Worm (Caenorhabditis elegans): Measurements from ENCODE around the gene srv-29.
A peak's percentile ranks its signal among the peaks of the same experiment; 100 is the strongest.

The srv-29 gene

ce11 chrIV:6221878-6222277, 44.5 kb downstream of the srv-29 start, which contains the start of gene C49A9.3:
Gene C49A9.3 (plus strand): TSS chrIV:6222089.
- TF ChIP-seq F49E8.2 (tag; optimal IDR thresholded peaks at IDR 0.05; ENCODE audit: borderline replicate concordance) (no peak), hlh-11 (tag; optimal IDR thresholded peaks at IDR 0.05) (no peak), pha-4 (GFP tag; IDR thresholded peaks at IDR 0.05) (no peak), pha-4 (tag; optimal IDR thresholded peaks at IDR 0.05) (no peak), F44E2.7 (GFP tag; IDR thresholded peaks at IDR 0.05) (no peak), nhr-42 (GFP tag; IDR thresholded peaks at IDR 0.05) (no peak), hif-1 (tag; optimal IDR thresholded peaks at IDR 0.05) (no peak), egl-43 (GFP tag; IDR thresholded peaks at IDR 0.05) (no peak), unc-39 (tag; optimal IDR thresholded peaks at IDR 0.05) (no peak), tra-1 (GFP tag; IDR thresholded peaks at IDR 0.05) (no peak), pqm-1 (tag; optimal IDR thresholded peaks at IDR 0.05) (peak; percentile 55), lim-7 (GFP tag; IDR thresholded peaks at IDR 0.05) (no peak), sdz-12 (GFP tag; optimal IDR thresholded peaks at IDR 0.05) (no peak), lin-39 (tag; optimal IDR thresholded peaks at IDR 0.05) (no peak), tag-97 (GFP tag; IDR thresholded peaks at IDR 0.05) (no peak), madf-9 (GFP tag; conservative IDR thresholded peaks at IDR 0.05) (no peak), unc-130 (GFP tag; optimal IDR thresholded peaks at IDR 0.05) (no peak), ctbp-1 (GFP tag; IDR thresholded peaks at IDR 0.05) (no peak), spr-3 (GFP tag; optimal IDR thresholded peaks at IDR 0.05) (no peak), T20F7.1 (GFP tag; optimal IDR thresholded peaks at IDR 0.05) (no peak), dve-1 (tag; optimal IDR thresholded peaks at IDR 0.05; ENCODE audit: insufficient read depth) (no peak), mes-2 (tag; optimal IDR thresholded peaks at IDR 0.05; ENCODE audit: poor library complexity, severe bottlenecking) (no peak), daf-16 (GFP tag; optimal IDR thresholded peaks at IDR 0.05) (no peak), daf-16 (tag; optimal IDR thresholded peaks at IDR 0.05) (peak; percentile 73), lsy-2 (tag; optimal IDR thresholded peaks at IDR 0.05) (no peak), lin-1 (GFP tag; IDR thresholded peaks at IDR 0.05) (no peak), lir-3 (tag; optimal IDR thresholded peaks at IDR 0.05) (no peak), T26A8.4 (GFP tag; IDR thresholded peaks at IDR 0.05) (no peak), aha-1 (tag) (no peak), mxl-2 (GFP tag; conservative IDR thresholded peaks at IDR 0.05) (no peak), php-3 (GFP tag; IDR thresholded peaks at IDR 0.05) (0 out of 2 replicates have a peak, but pooled peaks have one; percentile 34), Y105C5A.15 (GFP tag; IDR thresholded peaks at IDR 0.05) (no peak), dmd-6 (GFP tag; IDR thresholded peaks at IDR 0.05) (peak; percentile 35; the same call in 1 of the 2 replicates), ZK546.5 (tag; optimal IDR thresholded peaks at IDR 0.05) (no peak), nhr-28 (tag; optimal IDR thresholded peaks at IDR 0.05) (peak; percentile 64), ceh-28 (tag; optimal IDR thresholded peaks at IDR 0.05) (no peak), F26F4.8 (GFP tag; conservative IDR thresholded peaks at IDR 0.05) (no peak)

ce11 chrIV:6220142-6220541, 46.3 kb downstream of the srv-29 start:
- peak; percentile 76 for TF ChIP-seq lin-1 (GFP tag; IDR thresholded peaks at IDR 0.05)
- peak; percentile 79 for TF ChIP-seq dmd-6 (GFP tag; IDR thresholded peaks at IDR 0.05)

ce11 chrIV:6219429-6219828, 47.0 kb downstream of the srv-29 start, which contains the start of gene C49A9.4:
Gene C49A9.4 (plus strand): TSS chrIV:6219693.
- no peak for TF ChIP-seq nhr-76 (tag; optimal IDR thresholded peaks at IDR 0.05)
- TF ChIP-seq aly-2 (tag; optimal IDR thresholded peaks at IDR 0.05): no peak
- peak; percentile 46 for TF ChIP-seq pqm-1 (tag; optimal IDR thresholded peaks at IDR 0.05)
- TF ChIP-seq unc-62 (GFP tag; optimal IDR thresholded peaks at IDR 0.05 in 1 of 2): no peak
- no peak for TF ChIP-seq unc-62 (tag; optimal IDR thresholded peaks at IDR 0.05)
- TF ChIP-seq F10B5.3 (tag; optimal IDR thresholded peaks at IDR 0.05): no peak
- no peak for TF ChIP-seq mxl-2 (GFP tag; conservative IDR thresholded peaks at IDR 0.05)
- no peak for TF ChIP-seq zip-11 (GFP tag; IDR thresholded peaks at IDR 0.05)
- no peak for TF ChIP-seq hmg-1.1 (GFP tag; IDR thresholded peaks at IDR 0.05)
- no peak for TF ChIP-seq madf-9 (GFP tag; conservative IDR thresholded peaks at IDR 0.05)
- TF ChIP-seq dve-1 (tag; optimal IDR thresholded peaks at IDR 0.05; ENCODE audit: insufficient read depth): peak; percentile 41
- TF ChIP-seq madf-5 (GFP tag; IDR thresholded peaks at IDR 0.05): no peak
- TF ChIP-seq skn-1 (tag; optimal IDR thresholded peaks at IDR 0.05): no peak
- no peak for TF ChIP-seq daf-16 (GFP tag; optimal IDR thresholded peaks at IDR 0.05)
- TF ChIP-seq daf-16 (tag; optimal IDR thresholded peaks at IDR 0.05): peak; percentile 70
- no peak for TF ChIP-seq nhr-111 (GFP tag; optimal IDR thresholded peaks at IDR 0.05)
- peak; percentile 6 for TF ChIP-seq hlh-11 (tag; optimal IDR thresholded peaks at IDR 0.05)
- TF ChIP-seq mdl-1 (tag; optimal IDR thresholded peaks at IDR 0.05): no peak
- TF ChIP-seq lsy-2 (tag; optimal IDR thresholded peaks at IDR 0.05): no peak
- no peak for TF ChIP-seq Y105C5A.15 (GFP tag; IDR thresholded peaks at IDR 0.05)
- TF ChIP-seq tra-1 (GFP tag; IDR thresholded peaks at IDR 0.05): no peak
- no peak for TF ChIP-seq nhr-28 (tag; optimal IDR thresholded peaks at IDR 0.05)
- TF ChIP-seq tag-97 (GFP tag; IDR thresholded peaks at IDR 0.05): no peak
- no peak for TF ChIP-seq R02D3.7 (tag; optimal IDR thresholded peaks at IDR 0.05)
- TF ChIP-seq ceh-28 (tag; optimal IDR thresholded peaks at IDR 0.05): no peak
